Fruit fly (Drosophila melanogaster) whole organism, embryonic: ENCODE results near the gene CG32170.

Experiments used
- Ada2b ChIP-seq: fragments of 200-800 bp; sonication (Bioruptor generic); IDR thresholded peaks from 2 replicates; pipeline ENCODE4 v1.3.6; 2022; ENCODE audit warnings: missing biosample characterization, missing genetic modification characterization
- Atf6 ChIP-seq: fragments of 200-800 bp; sonication (Bioruptor generic); IDR thresholded peaks from 2 replicates; pipeline ENCODE4 v1.3.6; 2022; ENCODE audit warnings: missing biosample characterization, missing genetic modification characterization
- CG10147 ChIP-seq: fragments of 200-800 bp; sonication (Bioruptor generic); optimal IDR thresholded peaks from 2 replicates; lab custom pipeline; 2019; ENCODE audit warnings: missing biosample characterization, mild to moderate bottlenecking, missing genetic modification characterization, moderate library complexity
- CG10979 ChIP-seq: fragments of 200-800 bp; sonication (Bioruptor generic); optimal IDR thresholded peaks from 2 replicates; lab custom pipeline; 2018; ENCODE audit warnings: missing biosample characterization, mild to moderate bottlenecking, missing genetic modification characterization, moderate library complexity
- CG11247 ChIP-seq: fragments of 200-800 bp; sonication (Bioruptor generic); IDR thresholded peaks from 2 replicates; pipeline ENCODE4 v1.3.6; 2022; ENCODE audit warnings: missing biosample characterization, missing genetic modification characterization
- CG12155 ChIP-seq: fragments of 200-800 bp; sonication (Bioruptor generic); optimal IDR thresholded peaks from 3 replicates; lab custom pipeline; 2016; ENCODE audit warnings: missing biosample characterization, missing genetic modification characterization
- CG12391 ChIP-seq: fragments of 200-800 bp; sonication (Bioruptor generic); optimal IDR thresholded peaks from 3 replicates; lab custom pipeline; 2018; ENCODE audit warnings: missing biosample characterization, mild to moderate bottlenecking, missing genetic modification characterization, moderate library complexity
- CG14441 ChIP-seq: fragments of 200-800 bp; sonication (Bioruptor generic); IDR thresholded peaks from 2 replicates; pipeline ENCODE4 v1.3.6; 2022; ENCODE audit warnings: missing biosample characterization, missing genetic modification characterization
- CG16863 ChIP-seq: fragments of 200-800 bp; sonication (Bioruptor generic); optimal IDR thresholded peaks from 3 replicates; lab custom pipeline; 2016; ENCODE audit warnings: missing biosample characterization, missing genetic modification characterization
- CG2120 ChIP-seq: fragments of 200-800 bp; sonication (Bioruptor generic); optimal IDR thresholded peaks from 3 replicates; lab custom pipeline; 2016; ENCODE audit warnings: missing biosample characterization, missing genetic modification characterization
- CG3281 ChIP-seq: fragments of 200-800 bp; sonication (Bioruptor generic); optimal IDR thresholded peaks from 3 replicates; lab custom pipeline; 2017; ENCODE audit warnings: missing biosample characterization, mild to moderate bottlenecking, missing genetic modification characterization
- CG3726 ChIP-seq: fragments of 200-800 bp; sonication (Bioruptor generic); IDR thresholded peaks from 3 replicates; pipeline ENCODE4, ENCODE4 v1.3.6; 2022; ENCODE audit warnings: missing biosample characterization, missing genetic modification characterization
- CG4404 ChIP-seq: fragments of 200-800 bp; sonication (Bioruptor generic); IDR thresholded peaks from 2 replicates; pipeline ENCODE4 v1.3.6; 2022; ENCODE audit warnings: missing biosample characterization, missing genetic modification characterization
- CG4730 ChIP-seq: fragments of 200-800 bp; sonication (Bioruptor generic); IDR thresholded peaks from 2 replicates; pipeline ENCODE4 v1.3.6; 2022; ENCODE audit warnings: missing biosample characterization, missing genetic modification characterization
- CG6175 ChIP-seq: fragments of 200-800 bp; sonication (Bioruptor generic); IDR thresholded peaks from 3 replicates; pipeline ENCODE4 v1.3.6; 2022; ENCODE audit warnings: missing biosample characterization, missing genetic modification characterization
- CG6254 ChIP-seq: fragments of 200-800 bp; sonication (Bioruptor generic); optimal IDR thresholded peaks from 3 replicates; lab custom pipeline; 2017; ENCODE audit warnings: mild to moderate bottlenecking, missing biosample characterization, missing genetic modification reagents, missing genetic modification characterization
- CG6272 ChIP-seq: fragments of 200-800 bp; sonication (Bioruptor generic); IDR thresholded peaks from 2 replicates; pipeline ENCODE4 v1.3.6; 2022; ENCODE audit warnings: missing biosample characterization, missing genetic modification characterization
- CG7839 ChIP-seq: fragments of 200-800 bp; sonication (Bioruptor generic); optimal IDR thresholded peaks from 3 replicates; lab custom pipeline; 2018; ENCODE audit warnings: missing biosample characterization, mild to moderate bottlenecking, missing genetic modification characterization, moderate library complexity
- CG7963 ChIP-seq: fragments of 200-800 bp; sonication (Bioruptor generic); IDR thresholded peaks from 3 replicates; pipeline ENCODE4 v1.3.6; 2022; ENCODE audit warnings: missing biosample characterization, missing genetic modification characterization; ENCODE audit not compliant: partially characterized antibody
- CG7987 ChIP-seq: fragments of 200-800 bp; sonication (Bioruptor generic); optimal IDR thresholded peaks from 2 replicates; lab custom pipeline; 2018; ENCODE audit warnings: missing biosample characterization, mild to moderate bottlenecking, missing genetic modification characterization, moderate library complexity
- D19A ChIP-seq: fragments of 200-800 bp; optimal IDR thresholded peaks from 3 replicates; lab custom pipeline; 2019; ENCODE audit warnings: missing biosample characterization, mild to moderate bottlenecking, missing genetic modification characterization, moderate library complexity
- Dbx ChIP-seq: fragments of 200-800 bp; sonication (Bioruptor generic); IDR thresholded peaks from 3 replicates; pipeline ENCODE4 v1.3.6; 2022; ENCODE audit warnings: missing biosample characterization, missing genetic modification characterization
- Dfd ChIP-seq, 2 experiments: fragments of >200 bp; optimal IDR thresholded peaks; 2 replicates each; lab custom pipeline; 2017; ENCODE audit warnings: missing biosample characterization in 2 of 2, missing genetic modification characterization in 2 of 2
- E2f1 ChIP-seq: fragments of 200-800 bp; sonication (Bioruptor generic); IDR thresholded peaks from 2 replicates; pipeline ENCODE4 v1.3.6; 2022; ENCODE audit warnings: missing biosample characterization, missing genetic modification characterization
- Elba2 ChIP-seq: fragments of 200-800 bp; sonication (Bioruptor generic); optimal IDR thresholded peaks from 3 replicates; lab custom pipeline; 2016; ENCODE audit warnings: missing biosample characterization, missing genetic modification characterization
- Fer1 ChIP-seq: fragments of 200-800 bp; sonication (Bioruptor generic); optimal IDR thresholded peaks from 2 replicates; lab custom pipeline; 2017; ENCODE audit warnings: missing biosample characterization, mild to moderate bottlenecking, missing genetic modification characterization
- Mes4 ChIP-seq: fragments of 200-800 bp; sonication (Bioruptor generic); optimal IDR thresholded peaks from 2 replicates; lab custom pipeline; 2016; ENCODE audit warnings: missing biosample characterization, missing genetic modification characterization
- Myb ChIP-seq: fragments of 200-800 bp; sonication (Bioruptor generic); optimal IDR thresholded peaks from 2 replicates; lab custom pipeline; 2016; ENCODE audit warnings: missing biosample characterization, missing genetic modification characterization
- Nf-YB ChIP-seq: fragments of 200-800 bp; sonication (Bioruptor generic); optimal IDR thresholded peaks from 3 replicates; lab custom pipeline; 2019; ENCODE audit warnings: missing biosample characterization, mild to moderate bottlenecking, missing genetic modification characterization, moderate library complexity
- Six4 ChIP-seq: fragments of 200-800 bp; sonication (Bioruptor generic); optimal IDR thresholded peaks from 2 replicates; lab custom pipeline; 2016; ENCODE audit warnings: missing biosample characterization, missing genetic modification characterization
- Tbp ChIP-seq: fragments of >200 bp; optimal IDR thresholded peaks from 2 replicates; lab custom pipeline; 2018; ENCODE audit warnings: missing biosample characterization, missing genetic modification characterization
- Xbp1 ChIP-seq: fragments of 200-800 bp; sonication (Bioruptor generic); optimal IDR thresholded peaks from 3 replicates; lab custom pipeline; 2016; ENCODE audit warnings: missing biosample characterization, mild to moderate bottlenecking, missing genetic modification characterization
- ase ChIP-seq: fragments of 200-800 bp; sonication (Bioruptor generic); IDR thresholded peaks from 3 replicates; pipeline ENCODE4 v1.3.6; 2022; ENCODE audit warnings: missing biosample characterization, missing genetic modification characterization
- bab2 ChIP-seq: fragments of 200-800 bp; sonication (Bioruptor generic); optimal IDR thresholded peaks from 2 replicates; lab custom pipeline; 2016; ENCODE audit warnings: missing biosample characterization, missing genetic modification characterization
- bbx ChIP-seq: fragments of 200-800 bp; sonication (Bioruptor generic); IDR thresholded peaks from 2 replicates; pipeline ENCODE4 v1.3.6; 2022; ENCODE audit warnings: missing biosample characterization, missing genetic modification characterization; ENCODE audit not compliant: partially characterized antibody
- bowl ChIP-seq: fragments of 200-800 bp; sonication (Bioruptor generic); IDR thresholded peaks from 2 replicates; pipeline ENCODE4 v1.3.6; 2022; ENCODE audit warnings: missing biosample characterization, missing genetic modification characterization
- chm ChIP-seq: fragments of 200-800 bp; sonication (Bioruptor generic); IDR thresholded peaks from 2 replicates; pipeline ENCODE4 v1.3.6; 2022; ENCODE audit warnings: missing biosample characterization, missing genetic modification characterization
- corto ChIP-seq: fragments of 200-800 bp; sonication (Bioruptor generic); optimal IDR thresholded peaks from 2 replicates; lab custom pipeline; 2016; ENCODE audit warnings: missing biosample characterization, mild to moderate bottlenecking, missing genetic modification characterization, moderate library complexity
- fru ChIP-seq: fragments of >200 bp; optimal IDR thresholded peaks from 2 replicates; lab custom pipeline; 2017
- gem ChIP-seq: fragments of 200-800 bp; sonication (Bioruptor generic); optimal IDR thresholded peaks from 2 replicates; lab custom pipeline; 2019; ENCODE audit warnings: missing biosample characterization, mild to moderate bottlenecking, missing genetic modification characterization, moderate library complexity
- hb ChIP-seq: fragments of 200-800 bp; sonication (Bioruptor generic); IDR thresholded peaks from 3 replicates; pipeline ENCODE4 v1.3.6; 2022; ENCODE audit warnings: missing biosample characterization, missing genetic modification characterization; ENCODE audit not compliant: partially characterized antibody
- hth ChIP-seq: fragments of >200 bp; optimal IDR thresholded peaks from 2 replicates; lab custom pipeline; 2017; ENCODE audit warnings: inconsistent platforms
- lilli ChIP-seq: fragments of 200-800 bp; sonication (Bioruptor generic); optimal IDR thresholded peaks from 3 replicates; lab custom pipeline; 2016; ENCODE audit warnings: missing biosample characterization, missing genetic modification characterization
- scrt ChIP-seq: fragments of 200-800 bp; sonication (Bioruptor generic); optimal IDR thresholded peaks from 2 replicates; lab custom pipeline; 2018; ENCODE audit warnings: missing biosample characterization, mild to moderate bottlenecking, missing genetic modification characterization, moderate library complexity
- slbo ChIP-seq: fragments of 200-800 bp; sonication (Bioruptor generic); IDR thresholded peaks from 2 replicates; pipeline ENCODE4 v1.3.6; 2022; ENCODE audit warnings: missing biosample characterization, missing genetic modification characterization
- tap ChIP-seq: fragments of 200-800 bp; optimal IDR thresholded peaks from 3 replicates; lab custom pipeline; 2019; ENCODE audit warnings: missing biosample characterization, mild to moderate bottlenecking, missing genetic modification characterization, moderate library complexity
- tna ChIP-seq: fragments of 200-800 bp; sonication (Bioruptor generic); IDR thresholded peaks from 2 replicates; pipeline ENCODE4 v1.3.6; 2022; ENCODE audit warnings: missing biosample characterization, missing genetic modification characterization; ENCODE audit not compliant: partially characterized antibody
- trh ChIP-seq: fragments of 200-800 bp; sonication (Bioruptor generic); optimal IDR thresholded peaks from 2 replicates; lab custom pipeline; 2016; ENCODE audit warnings: missing biosample characterization, missing genetic modification characterization
- unpg ChIP-seq: fragments of 200-800 bp; sonication (Bioruptor generic); optimal IDR thresholded peaks from 3 replicates; lab custom pipeline; 2018; ENCODE audit warnings: missing biosample characterization, mild to moderate bottlenecking, missing genetic modification characterization, moderate library complexity
- vfl ChIP-seq: fragments of 200-800 bp; sonication (Bioruptor generic); optimal IDR thresholded peaks from 2 replicates; lab custom pipeline; 2016; ENCODE audit warnings: missing biosample characterization, missing genetic modification characterization
- wdn ChIP-seq: fragments of 200-800 bp; sonication (Bioruptor generic); IDR thresholded peaks from 2 replicates; pipeline ENCODE4 v1.3.6; 2022; ENCODE audit warnings: missing biosample characterization, missing genetic modification characterization

CG32170 gene

DNA sequence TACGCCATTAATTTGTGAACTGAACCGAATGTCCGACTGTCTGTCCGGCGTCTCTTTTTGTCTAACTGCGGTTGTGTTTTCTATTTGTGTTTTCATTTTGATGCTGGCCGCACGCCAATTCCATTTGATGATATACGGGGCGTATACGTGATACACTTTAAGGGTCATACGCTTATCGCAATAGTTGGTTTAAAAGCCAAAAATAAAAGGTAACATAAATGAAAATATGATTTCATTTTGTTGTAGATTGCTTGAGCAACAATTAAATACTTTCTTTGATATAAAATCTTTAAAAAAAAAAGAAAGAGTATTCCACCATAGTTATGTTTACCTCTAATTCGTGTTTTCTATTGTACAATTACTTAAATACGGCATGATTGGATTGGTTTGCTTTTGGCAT is 7.9 kb downstream of the CG32170 start (continued):
- TF ChIP-seq ase (no peak), fru (no peak), CG16863 (no peak), vfl (GFP tag; lab: Kevin White, UChicago) (no peak), unpg (GFP tag; lab: Kevin White, UChicago) (peak; percentile 34), CG14441 (GFP tag; lab: Robert Waterston, UW) (peak; percentile 62), Fer1 (GFP tag; lab: Kevin White, UChicago) (peak; percentile 19), CG10979 (tag; lab: Kevin White, UChicago) (no peak), trh (GFP tag; lab: Kevin White, UChicago) (no peak), bowl (GFP tag; lab: Robert Waterston, UW) (no peak), E2f1 (0 out of 2 replicates have a peak, but pooled peaks have one; percentile 27), CG4730 (GFP tag; lab: Robert Waterston, UW) (0 out of 2 replicates have a peak, but pooled peaks have one; percentile 13), tna (GFP tag; lab: Robert Waterston, UW) (no peak), hb (GFP tag; lab: Robert Waterston, UW) (no peak), Xbp1 (no peak), Dfd (GFP tag; optimal IDR thresholded peaks at IDR 0.05; lab: Kevin White, UChicago) (no peak), Dbx (GFP tag; lab: Robert Waterston, UW) (peak; percentile 45; the same call in 1 of the 3 replicates), Tbp (GFP tag; lab: Kevin White, UChicago) (no peak), Nf-YB (GFP tag; lab: Kevin White, UChicago) (no peak), CG12391 (tag; lab: Kevin White, UChicago) (peak; percentile 16), CG7987 (GFP tag; lab: Kevin White, UChicago) (no peak), gem (tag; lab: Kevin White, UChicago) (peak; percentile 61), scrt (peak; percentile 13), corto (GFP tag; lab: Kevin White, UChicago) (no peak), Mes4 (GFP tag; lab: Kevin White, UChicago) (no peak), D19A (tag; lab: Kevin White, UChicago) (peak; percentile 70), CG6272 (GFP tag; lab: Robert Waterston, UW) (no peak), Myb (GFP tag; lab: Kevin White, UChicago) (no peak), CG12155 (no peak), Ada2b (GFP tag; lab: Robert Waterston, UW) (peak; percentile 48; the same call in 1 of the 2 replicates), CG6175 (GFP tag; lab: Robert Waterston, UW) (no peak), Atf6 (GFP tag; lab: Robert Waterston, UW) (0 out of 2 replicates have a peak, but pooled peaks have one; percentile 38), bbx (no peak), tap (peak; percentile 22), CG4404 (GFP tag; lab: Robert Waterston, UW) (no peak), Elba2 (no peak), CG2120 (GFP tag; lab: Kevin White, UChicago) (peak; percentile 72), CG11247 (GFP tag; lab: Robert Waterston, UW) (0 out of 2 replicates have a peak, but pooled peaks have one; percentile 11), lilli (peak; percentile 28), bab2 (GFP tag; lab: Kevin White, UChicago) (no peak), wdn (0 out of 2 replicates have a peak, but pooled peaks have one; percentile 7), CG6254 (no peak), Six4 (GFP tag; lab: Kevin White, UChicago) (no peak), CG10147 (GFP tag; lab: Kevin White, UChicago) (peak; percentile 22), CG3726 (GFP tag; lab: Robert Waterston, UW) (no peak), CG3281 (GFP tag; lab: Kevin White, UChicago) (peak; percentile 36), hth (lab: Kevin White, UChicago) (no peak), CG7839 (tag; lab: Kevin White, UChicago) (peak; percentile 43), CG7963 (GFP tag; lab: Robert Waterston, UW) (no peak), slbo (GFP tag; lab: Robert Waterston, UW) (peak; percentile 73), chm (GFP tag; lab: Robert Waterston, UW) (no peak)
